Worm (Caenorhabditis elegans) whole organism, L4/young adult: ENCODE measurements around the gene nbs-1.

Experiments used
- dao-5 ChIP-seq: sonication (generic microtip); optimal IDR thresholded peaks from 2 replicates; lab custom pipeline; 2016; ENCODE audit warnings: missing genotype, missing genetic modification characterization, moderate library complexity, missing compliant biosample characterization
- him-1 ChIP-seq: sonication (generic microtip); optimal IDR thresholded peaks from 2 replicates; lab custom pipeline; 2016; ENCODE audit warnings: missing genotype, missing genetic modification reagents, missing genetic modification characterization, missing compliant biosample characterization

- TF ChIP-seq dao-5 (tag; lab: Kevin White, UChicago) (no peak), him-1 (no peak)
Observed at ce11 chrII:11088137-11088536, 8.1 kb downstream of the nbs-1 start.
